Worm (Caenorhabditis elegans): ENCODE results near the gene Y94H6A.5.

Y94H6A.5 gene

ce11 chrIV:2639666-2640273, 64.0 kb downstream of the Y94H6A.5 start (continued):
- TF ChIP-seq nhr-48 (tag; optimal IDR thresholded peaks at IDR 0.05) (no peak), mdt-29 (GFP tag; IDR thresholded peaks at IDR 0.05) (peak; percentile 40; the same call in 1 of the 2 replicates), dmd-8 (GFP tag; IDR thresholded peaks at IDR 0.05) (peak; percentile 96), lin-1 (GFP tag; IDR thresholded peaks at IDR 0.05) (no peak), lin-13 (GFP tag; optimal IDR thresholded peaks at IDR 0.05) (no peak), ZK546.5 (tag; optimal IDR thresholded peaks at IDR 0.05) (no peak), lin-38 (GFP tag; IDR thresholded peaks at IDR 0.05) (peak; percentile 83), zip-2 (tag; optimal IDR thresholded peaks at IDR 0.05) (no peak), lin-29 (GFP tag; IDR thresholded peaks at IDR 0.05) (peak; percentile 35; the same call in 1 of the 2 replicates), mxl-3 (GFP tag; optimal IDR thresholded peaks at IDR 0.05) (no peak), hmg-1.1 (GFP tag; IDR thresholded peaks at IDR 0.05) (peak; percentile 87), nhr-25 (tag; optimal IDR thresholded peaks at IDR 0.05; ENCODE audit: borderline replicate concordance, insufficient read depth) (no peak), Y5F2A.4 (GFP tag; optimal IDR thresholded peaks at IDR 0.05) (peak; percentile 73), aha-1 (tag) (peak; percentile 18), mdl-1 (tag; optimal IDR thresholded peaks at IDR 0.05) (no peak)

All from whole organism, L4 larva.